Fruit fly (Drosophila melanogaster): Measurements from ENCODE around the gene CG8526.

- TF ChIP-seq CG31627 (GFP tag; optimal IDR thresholded peaks at IDR 0.05) (no peak), dsx (GFP tag; optimal IDR thresholded peaks at IDR 0.05; ENCODE audit: poor library complexity, severe bottlenecking) (no peak), Met (GFP tag; optimal IDR thresholded peaks at IDR 0.05) (no peak), cyc (GFP tag; optimal IDR thresholded peaks at IDR 0.05) (no peak), CG16779 (tag; optimal IDR thresholded peaks at IDR 0.05) (no peak)
Observed at dm6 chr3R:9779764-9780163, 21.3 kb upstream of the CG8526 start, which contains the start of gene CG12947.
